Fruit fly (Drosophila melanogaster): ENCODE data around the gene Sgt1.
A peak's percentile ranks its signal among the peaks of the same experiment; 100 is the strongest.

Gene Sgt1

DNA sequence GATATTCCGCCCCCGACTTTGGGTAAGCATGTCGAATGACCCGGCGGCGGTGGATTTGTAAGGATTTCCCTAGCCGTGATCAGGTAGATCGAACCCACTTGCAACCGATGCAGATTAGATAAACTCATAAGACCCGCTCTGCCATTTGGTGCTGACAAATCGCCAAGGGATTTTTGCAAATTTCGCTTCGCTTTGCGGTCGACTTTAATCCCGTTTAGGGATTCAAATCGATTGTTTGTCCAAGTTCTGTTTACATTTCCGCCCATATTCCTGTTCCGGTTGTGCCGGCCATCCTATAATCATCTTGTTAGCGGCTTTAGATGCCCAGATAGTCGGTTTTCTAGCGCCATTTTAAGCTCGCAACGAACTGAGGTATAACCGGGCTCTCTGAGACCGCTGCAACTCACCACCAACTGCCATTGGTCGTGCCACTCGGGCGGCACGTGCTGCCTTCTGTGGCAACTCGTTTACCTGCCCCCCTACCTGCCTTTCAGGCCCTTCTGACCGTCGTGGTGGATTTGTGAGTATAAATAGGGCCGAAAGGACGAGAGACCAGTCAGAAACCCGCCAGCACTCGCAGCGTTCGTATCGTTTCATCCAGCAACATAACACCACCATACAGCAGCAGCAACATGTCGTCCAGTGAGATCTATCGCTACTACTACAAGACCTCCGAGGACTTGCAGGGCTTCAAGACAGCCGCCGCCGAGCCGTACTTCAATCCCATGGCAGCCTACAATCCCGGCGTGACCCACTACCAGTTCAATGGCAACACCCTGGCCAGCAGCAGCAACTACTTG, 27.4 kb downstream of the Sgt1 start, which contains the start of gene ato:
Gene ato, plus strand, starts transcription at position 559 of the 800 bp plus-strand sequence.
- no peak for TF ChIP-seq toe (GFP tag; optimal IDR thresholded peaks at IDR 0.05)
- TF ChIP-seq cnc (optimal IDR thresholded peaks at IDR 0.05) = no peak
- no peak for TF ChIP-seq cic (GFP tag; optimal IDR thresholded peaks at IDR 0.05)
- TF ChIP-seq ovo (GFP tag; optimal IDR thresholded peaks at IDR 0.05) = no peak
- no peak for TF ChIP-seq CG7045 (GFP tag; optimal IDR thresholded peaks at IDR 0.05)
- TF ChIP-seq Hr96 (GFP tag; optimal IDR thresholded peaks at IDR 0.05) = no peak
- no peak for TF ChIP-seq CG7101 (tag; optimal IDR thresholded peaks at IDR 0.05)
- no peak for TF ChIP-seq pad (GFP tag; optimal IDR thresholded peaks at IDR 0.05)
- no peak for TF ChIP-seq CG1620 (GFP tag; optimal IDR thresholded peaks at IDR 0.05)
- no peak for TF ChIP-seq Crg-1 (GFP tag; optimal IDR thresholded peaks at IDR 0.05)
- TF ChIP-seq Mnt (GFP tag; optimal IDR thresholded peaks at IDR 0.05) = no peak
- no peak for TF ChIP-seq tj (GFP tag; optimal IDR thresholded peaks at IDR 0.05)
- no peak for TF ChIP-seq CG5204 (GFP tag; optimal IDR thresholded peaks at IDR 0.05)
- TF ChIP-seq CG12768 (GFP tag; optimal IDR thresholded peaks at IDR 0.05) = no peak

DNA sequence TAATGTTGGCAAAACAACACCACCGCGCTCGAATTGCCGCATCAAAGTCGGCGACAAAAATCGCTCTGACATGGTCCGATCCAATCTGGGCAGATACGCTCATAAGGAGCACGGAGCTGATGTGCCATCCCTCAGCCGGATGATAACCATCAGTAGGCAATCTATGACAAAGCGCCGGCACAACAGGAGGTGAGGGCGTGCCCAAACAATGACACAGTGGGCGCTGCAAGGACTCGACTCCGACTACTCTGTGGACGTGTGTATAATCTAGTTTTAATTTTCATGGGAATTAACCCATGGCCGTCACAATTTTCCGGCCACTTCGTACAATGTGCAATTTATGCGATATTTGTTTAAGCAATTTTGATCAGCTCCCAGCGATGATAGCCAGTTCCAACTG, 30.0 kb downstream of the Sgt1 start:
- no peak for TF ChIP-seq kay (GFP tag; ENCODE audit: borderline replicate concordance)
- TF ChIP-seq pad (GFP tag; optimal IDR thresholded peaks at IDR 0.05) = no peak
- no peak for TF ChIP-seq toe (GFP tag; optimal IDR thresholded peaks at IDR 0.05)
- no peak for TF ChIP-seq CG5204 (GFP tag; optimal IDR thresholded peaks at IDR 0.05)
- TF ChIP-seq Mnt (GFP tag; optimal IDR thresholded peaks at IDR 0.05) = no peak
- no peak for TF ChIP-seq CG12768 (GFP tag; optimal IDR thresholded peaks at IDR 0.05)
- TF ChIP-seq bab1 (GFP tag; optimal IDR thresholded peaks at IDR 0.05) = no peak
- no peak for TF ChIP-seq cic (GFP tag; optimal IDR thresholded peaks at IDR 0.05)
- TF ChIP-seq ovo (GFP tag; optimal IDR thresholded peaks at IDR 0.05) = no peak
- TF ChIP-seq CG33017 (tag; optimal IDR thresholded peaks at IDR 0.05) = no peak
- no peak for TF ChIP-seq CG14711 (tag; optimal IDR thresholded peaks at IDR 0.05)

DNA sequence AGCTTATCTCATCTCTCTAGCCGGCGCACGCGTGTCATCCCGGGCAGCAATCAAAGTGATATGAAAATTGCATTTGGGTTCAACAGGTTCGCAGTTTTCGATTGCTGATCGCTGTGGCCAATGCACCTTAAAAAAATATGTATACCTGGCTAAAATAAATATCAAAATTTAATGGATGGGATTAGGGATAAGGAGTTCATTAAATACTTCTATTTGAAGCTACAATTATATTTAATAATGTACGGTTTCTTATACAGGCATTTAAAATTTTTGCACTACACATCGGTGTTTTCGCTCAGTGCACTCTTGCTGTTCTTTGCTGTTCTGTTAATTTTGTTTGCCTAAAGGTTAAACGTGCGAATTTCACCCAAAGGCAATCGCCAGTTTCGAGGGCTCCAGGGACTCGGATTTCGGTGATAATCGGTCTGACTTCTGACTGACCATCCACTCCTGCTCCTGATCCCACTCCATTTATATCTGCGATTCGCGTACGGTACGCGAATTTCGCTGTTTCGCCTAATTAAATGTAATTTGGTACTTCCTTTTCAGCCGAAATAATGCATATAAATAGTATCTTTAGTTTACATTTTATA, 32.4 kb downstream of the Sgt1 start:
- TF ChIP-seq cnc (optimal IDR thresholded peaks at IDR 0.05) (no peak), Hr96 (GFP tag; optimal IDR thresholded peaks at IDR 0.05) (no peak), CG11617 (GFP tag; optimal IDR thresholded peaks at IDR 0.05) (no peak), cic (GFP tag; optimal IDR thresholded peaks at IDR 0.05) (no peak), Crg-1 (GFP tag; optimal IDR thresholded peaks at IDR 0.05) (no peak), pad (GFP tag; optimal IDR thresholded peaks at IDR 0.05) (no peak), kay (GFP tag; ENCODE audit: borderline replicate concordance) (no peak), bab1 (GFP tag; optimal IDR thresholded peaks at IDR 0.05) (no peak), CG7045 (GFP tag; optimal IDR thresholded peaks at IDR 0.05) (no peak), toe (GFP tag; optimal IDR thresholded peaks at IDR 0.05) (no peak), Clk (GFP tag; optimal IDR thresholded peaks at IDR 0.05) (no peak), tj (GFP tag; optimal IDR thresholded peaks at IDR 0.05) (no peak), ovo (GFP tag; optimal IDR thresholded peaks at IDR 0.05) (no peak), CG5204 (GFP tag; optimal IDR thresholded peaks at IDR 0.05) (no peak)

DNA sequence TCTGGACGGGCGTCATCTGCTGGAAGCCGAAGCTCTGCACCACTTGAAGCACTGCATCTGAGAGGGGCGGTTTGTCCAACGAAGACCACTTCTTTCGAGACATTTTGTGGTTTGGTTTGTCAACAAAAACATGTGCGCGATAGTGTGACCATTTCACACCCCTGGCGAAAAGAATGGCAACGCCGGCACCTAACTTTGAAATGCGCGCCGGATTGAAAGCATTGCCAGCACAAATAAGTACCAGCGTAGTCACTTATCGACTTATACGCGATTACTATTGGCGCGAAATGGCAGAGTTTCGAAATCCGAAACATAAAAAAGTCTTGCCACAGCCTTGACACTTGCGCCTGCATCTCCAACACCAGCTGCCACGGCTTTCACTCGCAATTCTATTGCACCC, 35.3 kb downstream of the Sgt1 start, which contains the start of gene CG9630:
Gene CG9630, minus strand, starts transcription at position 157 of the 400 bp plus-strand sequence.
- TF ChIP-seq CG7101 (tag; optimal IDR thresholded peaks at IDR 0.05) (peak; percentile 4), bab1 (GFP tag; optimal IDR thresholded peaks at IDR 0.05) (peak; percentile 56), Clk (GFP tag; optimal IDR thresholded peaks at IDR 0.05) (no peak), Mnt (GFP tag; optimal IDR thresholded peaks at IDR 0.05) (peak; percentile 100), tj (GFP tag; optimal IDR thresholded peaks at IDR 0.05) (no peak)

DNA sequence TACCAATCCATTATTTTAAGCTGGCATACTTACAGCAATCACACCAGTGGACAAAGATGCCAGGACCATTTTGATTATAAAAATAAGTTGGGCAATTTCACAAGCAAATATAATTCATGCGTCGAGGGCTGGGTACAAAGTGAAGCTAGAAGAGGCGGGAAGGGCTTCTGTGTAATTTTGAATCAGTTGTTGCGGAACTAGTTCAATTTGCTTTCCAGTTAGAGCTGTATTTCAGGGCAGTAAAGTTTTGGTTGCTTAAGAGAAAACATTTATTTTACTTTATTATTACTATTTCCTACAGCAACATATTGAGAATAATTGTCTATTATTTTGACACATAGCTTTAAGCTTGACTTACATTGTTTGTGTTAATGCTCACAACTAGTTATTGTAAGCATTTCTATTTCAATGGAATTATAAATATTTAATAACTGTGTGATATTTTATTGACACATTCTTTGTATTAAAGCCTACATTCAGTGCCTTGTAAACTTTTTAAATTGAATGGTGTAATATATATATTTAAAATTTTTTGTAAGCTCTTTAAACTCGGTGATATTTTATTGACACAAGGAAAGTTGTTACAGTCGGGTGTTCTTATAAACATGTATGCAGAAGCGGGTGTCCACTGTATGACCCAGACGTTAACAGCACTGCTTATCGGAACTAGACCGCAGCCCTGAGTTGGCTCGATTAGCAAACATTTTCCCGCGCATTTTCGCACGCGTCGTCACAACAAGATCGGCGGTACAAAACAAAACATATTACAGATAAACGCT, 40.6 kb downstream of the Sgt1 start, which contains the start of the genes RPA1 and Mcm2:
Gene RPA1, minus strand, starts transcription at position 150 of the 779 bp plus-strand sequence.
Gene Mcm2, plus strand, starts transcription at position 669 of the 779 bp plus-strand sequence.
- TF ChIP-seq Crg-1 (GFP tag; optimal IDR thresholded peaks at IDR 0.05) = peak; percentile 44
- no peak for TF ChIP-seq cnc (optimal IDR thresholded peaks at IDR 0.05)
- TF ChIP-seq CG33017 (tag; optimal IDR thresholded peaks at IDR 0.05) = peak; percentile 73
- peak; percentile 86 for TF ChIP-seq CG12768 (GFP tag; optimal IDR thresholded peaks at IDR 0.05)
- TF ChIP-seq tj (GFP tag; optimal IDR thresholded peaks at IDR 0.05) = peak; percentile 53
- TF ChIP-seq Hr96 (GFP tag; optimal IDR thresholded peaks at IDR 0.05) = peak; percentile 47
- TF ChIP-seq Clk (GFP tag; optimal IDR thresholded peaks at IDR 0.05) = no peak
- peak; percentile 79 for TF ChIP-seq toe (GFP tag; optimal IDR thresholded peaks at IDR 0.05)
- TF ChIP-seq CG7101 (tag; optimal IDR thresholded peaks at IDR 0.05) = peak; percentile 77
- no peak for TF ChIP-seq cic (GFP tag; optimal IDR thresholded peaks at IDR 0.05)
- peak; percentile 68 for TF ChIP-seq pad (GFP tag; optimal IDR thresholded peaks at IDR 0.05)
- TF ChIP-seq CG1620 (GFP tag; optimal IDR thresholded peaks at IDR 0.05) = peak; percentile 68
- TF ChIP-seq bab1 (GFP tag; optimal IDR thresholded peaks at IDR 0.05) = peak; percentile 51
- peak; percentile 70 for TF ChIP-seq CG7045 (GFP tag; optimal IDR thresholded peaks at IDR 0.05)
- peak; percentile 66 for TF ChIP-seq CG14711 (tag; optimal IDR thresholded peaks at IDR 0.05)
- TF ChIP-seq ovo (GFP tag; optimal IDR thresholded peaks at IDR 0.05) = peak; percentile 64
- TF ChIP-seq CG11617 (GFP tag; optimal IDR thresholded peaks at IDR 0.05) = peak; percentile 84
- no peak for TF ChIP-seq kay (GFP tag; ENCODE audit: borderline replicate concordance)
- TF ChIP-seq CG5204 (GFP tag; optimal IDR thresholded peaks at IDR 0.05) = peak; percentile 69
- TF ChIP-seq Mnt (GFP tag; optimal IDR thresholded peaks at IDR 0.05) = peak; percentile 63

Measured in whole organism, adult.